Fruit fly (Drosophila melanogaster) whole organism, embryonic: ENCODE results near the gene CG13247.

Experiments
- Asciz ChIP-seq: fragments of 200-800 bp; sonication (Bioruptor generic); optimal IDR thresholded peaks from 2 replicates; lab custom pipeline; 2017; ENCODE audit warnings: missing biosample characterization, mild to moderate bottlenecking, missing genetic modification characterization, missing genetic modification reagents
- Blimp-1 ChIP-seq: fragments of 200-800 bp; sonication (Bioruptor generic); optimal IDR thresholded peaks from 3 replicates; lab custom pipeline; 2018; ENCODE audit warnings: missing biosample characterization, missing genetic modification characterization, mild to moderate bottlenecking, moderate library complexity, missing genetic modification reagents
- CG10147 ChIP-seq: fragments of 200-800 bp; sonication (Bioruptor generic); optimal IDR thresholded peaks from 2 replicates; lab custom pipeline; 2019; ENCODE audit warnings: missing biosample characterization, mild to moderate bottlenecking, missing genetic modification characterization, moderate library complexity
- CG13123 ChIP-seq: fragments of 200-800 bp; sonication (Bioruptor generic); optimal IDR thresholded peaks from 2 replicates; lab custom pipeline; 2016; ENCODE audit warnings: missing biosample characterization, missing genetic modification characterization
- CG15479 ChIP-seq: fragments of 200-800 bp; sonication (Bioruptor generic); optimal IDR thresholded peaks from 3 replicates; lab custom pipeline; 2019; ENCODE audit warnings: missing biosample characterization, mild to moderate bottlenecking, missing genetic modification characterization, moderate library complexity
- CG2199 ChIP-seq: fragments of 200-800 bp; sonication (Bioruptor generic); IDR thresholded peaks from 3 replicates; pipeline ENCODE4 v1.3.6; 2022; ENCODE audit warnings: missing biosample characterization, missing genetic modification characterization
- CG32767 ChIP-seq: fragments of 200-800 bp; sonication (Bioruptor generic); IDR thresholded peaks from 2 replicates; pipeline ENCODE4 v1.3.6; 2022; ENCODE audit warnings: missing biosample characterization, missing genetic modification characterization
- CG42726 ChIP-seq: fragments of 200-800 bp; sonication (Bioruptor generic); IDR thresholded peaks from 2 replicates; pipeline ENCODE4 v1.3.6; 2022; ENCODE audit warnings: missing biosample characterization, missing genetic modification characterization; ENCODE audit not compliant: partially characterized antibody
- CG4360 ChIP-seq: fragments of 200-800 bp; sonication (Bioruptor generic); IDR thresholded peaks from 2 replicates; pipeline ENCODE4 v1.3.6; 2022; ENCODE audit warnings: missing biosample characterization, missing genetic modification characterization
- CG5180 ChIP-seq: fragments of 200-800 bp; sonication (Bioruptor generic); optimal IDR thresholded peaks from 3 replicates; lab custom pipeline; 2017; ENCODE audit warnings: missing biosample characterization, missing genetic modification characterization, mild to moderate bottlenecking, moderate library complexity, missing genetic modification reagents
- CG7357 ChIP-seq: fragments of 200-800 bp; sonication (Bioruptor generic); IDR thresholded peaks from 3 replicates; pipeline ENCODE4 v1.3.6; 2022; ENCODE audit warnings: missing biosample characterization, missing genetic modification characterization
- CG7928 ChIP-seq: fragments of 200-800 bp; sonication (Bioruptor generic); optimal IDR thresholded peaks from 2 replicates; lab custom pipeline; 2017; ENCODE audit warnings: missing biosample characterization, mild to moderate bottlenecking, missing genetic modification characterization
- CG8478 ChIP-seq: fragments of >200 bp; optimal IDR thresholded peaks from 2 replicates; lab custom pipeline; 2018
- CG9609 ChIP-seq: fragments of 200-800 bp; sonication (Bioruptor generic); optimal IDR thresholded peaks from 3 replicates; lab custom pipeline; 2016; ENCODE audit warnings: missing biosample characterization, missing genetic modification characterization
- CkIIα-i1 ChIP-seq: fragments of 200-800 bp; sonication (Bioruptor generic); IDR thresholded peaks from 2 replicates; pipeline ENCODE4 v1.3.6; 2022; ENCODE audit warnings: missing biosample characterization, missing genetic modification characterization
- Dip2 ChIP-seq: fragments of 200-800 bp; sonication (Bioruptor generic); IDR thresholded peaks from 2 replicates; pipeline ENCODE4 v1.3.6; 2022; ENCODE audit warnings: missing biosample characterization, missing genetic modification characterization
- E2f2 ChIP-seq: fragments of 200-800 bp; sonication (Bioruptor generic); IDR thresholded peaks from 2 replicates; pipeline ENCODE4 v1.3.6; 2022; ENCODE audit warnings: missing biosample characterization, missing genetic modification characterization
- ERR ChIP-seq: fragments of 200-800 bp; sonication (Bioruptor generic); optimal IDR thresholded peaks from 2 replicates; lab custom pipeline; 2016; ENCODE audit warnings: missing biosample characterization, missing genetic modification characterization
- HLHmδ ChIP-seq: fragments of 200-800 bp; sonication (Bioruptor generic); optimal IDR thresholded peaks from 2 replicates; lab custom pipeline; 2018; ENCODE audit warnings: missing biosample characterization, mild to moderate bottlenecking, missing genetic modification characterization, moderate library complexity
- Med ChIP-seq: fragments of 200-800 bp; sonication (Bioruptor generic); peaks from one replicate; lab custom pipeline; 2016; ENCODE audit warnings: missing biosample characterization, missing genetic modification characterization, mild to moderate bottlenecking, inconsistent platforms, moderate library complexity
- NK7.1 ChIP-seq: fragments of 200-800 bp; sonication (Bioruptor generic); optimal IDR thresholded peaks from 3 replicates; lab custom pipeline; 2016; ENCODE audit warnings: missing biosample characterization, missing genetic modification characterization
- Opbp ChIP-seq: fragments of 200-800 bp; sonication (Bioruptor generic); IDR thresholded peaks from 3 replicates; pipeline ENCODE4 v1.3.6; 2022; ENCODE audit warnings: missing biosample characterization, missing genetic modification characterization; ENCODE audit not compliant: partially characterized antibody
- ac ChIP-seq: fragments of 200-800 bp; sonication (Bioruptor generic); optimal IDR thresholded peaks from 3 replicates; lab custom pipeline; 2017; ENCODE audit warnings: missing biosample characterization, mild to moderate bottlenecking, missing genetic modification characterization
- az2 ChIP-seq: fragments of 200-800 bp; sonication (Bioruptor generic); optimal IDR thresholded peaks from 3 replicates; lab custom pipeline; 2016; ENCODE audit warnings: missing biosample characterization, missing genetic modification characterization
- btn ChIP-seq: fragments of 200-800 bp; sonication (Bioruptor generic); optimal IDR thresholded peaks from 2 replicates; lab custom pipeline; 2016; ENCODE audit warnings: missing biosample characterization, missing genetic modification characterization
- ci ChIP-seq: fragments of 200-800 bp; sonication (Bioruptor generic); IDR thresholded peaks from 3 replicates; pipeline ENCODE4 v1.3.6; 2022; ENCODE audit warnings: missing biosample characterization, missing genetic modification characterization
- corto ChIP-seq: fragments of 200-800 bp; sonication (Bioruptor generic); optimal IDR thresholded peaks from 2 replicates; lab custom pipeline; 2016; ENCODE audit warnings: missing biosample characterization, mild to moderate bottlenecking, missing genetic modification characterization, moderate library complexity
- emc ChIP-seq: fragments of 200-800 bp; sonication (Bioruptor generic); optimal IDR thresholded peaks from 2 replicates; lab custom pipeline; 2016; ENCODE audit warnings: missing biosample characterization, missing genetic modification characterization
- ham ChIP-seq: fragments of 200-800 bp; sonication (Bioruptor generic); IDR thresholded peaks from 2 replicates; pipeline ENCODE4 v1.3.6; 2022; ENCODE audit warnings: missing biosample characterization, missing genetic modification characterization
- hbn ChIP-seq: fragments of 200-800 bp; sonication (Bioruptor generic); IDR thresholded peaks from 2 replicates; pipeline ENCODE4 v1.3.6; 2022; ENCODE audit warnings: missing biosample characterization, missing genetic modification characterization; ENCODE audit not compliant: partially characterized antibody
- ken ChIP-seq: fragments of 200-800 bp; sonication (Bioruptor generic); IDR thresholded peaks from 3 replicates; pipeline ENCODE4 v1.3.6; 2022; ENCODE audit warnings: missing biosample characterization, missing genetic modification characterization
- lov ChIP-seq, 2 experiments: fragments of 200-800 bp in 1 of 2; fragments of >200 bp in 1 of 2; sonication (Bioruptor generic) in 1 of 2; IDR thresholded peaks in 1 of 2; optimal IDR thresholded peaks in 1 of 2; 2 replicates in 1 of 2; 3 replicates in 1 of 2; pipeline versions ENCODE4 v1.3.6 to Lab custom; 2017 to 2022; ENCODE audit warnings: missing biosample characterization in 1 of 2, missing genetic modification characterization in 1 of 2
- mam ChIP-seq: fragments of 200-800 bp; sonication (Bioruptor generic); optimal IDR thresholded peaks from 3 replicates; lab custom pipeline; 2016; ENCODE audit warnings: missing biosample characterization, missing genetic modification characterization
- nerfin-1 ChIP-seq: fragments of 200-800 bp; sonication (Bioruptor generic); optimal IDR thresholded peaks from 3 replicates; lab custom pipeline; 2019; ENCODE audit warnings: missing biosample characterization, mild to moderate bottlenecking, missing genetic modification characterization, moderate library complexity
- onecut ChIP-seq: fragments of 200-800 bp; sonication (Bioruptor generic); IDR thresholded peaks from 2 replicates; pipeline ENCODE4 v1.3.6; 2022; ENCODE audit warnings: missing biosample characterization, missing genetic modification characterization
- pho ChIP-seq: fragments of 200-800 bp; sonication (Bioruptor generic); optimal IDR thresholded peaks from 2 replicates; lab custom pipeline; 2016; ENCODE audit warnings: missing biosample characterization, missing genetic modification characterization
- pita ChIP-seq: fragments of 200-800 bp; sonication (Bioruptor generic); optimal IDR thresholded peaks from 2 replicates; lab custom pipeline; 2017; ENCODE audit warnings: missing biosample characterization, mild to moderate bottlenecking, missing genetic modification characterization
- pum ChIP-seq: fragments of 200-800 bp; sonication (Bioruptor generic); optimal IDR thresholded peaks from 2 replicates; lab custom pipeline; 2016; ENCODE audit warnings: missing biosample characterization, missing genetic modification characterization
- pzg ChIP-seq: fragments of 200-800 bp; sonication (Bioruptor generic); optimal IDR thresholded peaks from 3 replicates; lab custom pipeline; 2018; ENCODE audit warnings: missing biosample characterization, mild to moderate bottlenecking, missing genetic modification characterization, moderate library complexity
- rib ChIP-seq: fragments of 200-800 bp; sonication (Bioruptor generic); IDR thresholded peaks from 2 replicates; pipeline ENCODE4 v1.3.6; 2022; ENCODE audit warnings: missing biosample characterization, missing genetic modification characterization
- ro ChIP-seq: fragments of 200-800 bp; sonication (Bioruptor generic); IDR thresholded peaks from 2 replicates; pipeline ENCODE4 v1.3.6; 2022; ENCODE audit warnings: missing biosample characterization, missing genetic modification characterization
- seq ChIP-seq: fragments of 200-800 bp; sonication (Bioruptor generic); IDR thresholded peaks from 2 replicates; pipeline ENCODE4 v1.3.6; 2022; ENCODE audit warnings: missing biosample characterization, missing genetic modification characterization
- trem ChIP-seq: fragments of 200-800 bp; optimal IDR thresholded peaks from 3 replicates; lab custom pipeline; 2019; ENCODE audit warnings: missing biosample characterization, mild to moderate bottlenecking, missing genetic modification characterization, moderate library complexity
- twi ChIP-seq: fragments of 200-800 bp; optimal IDR thresholded peaks from 2 replicates; lab custom pipeline; 2019; ENCODE audit warnings: missing biosample characterization, mild to moderate bottlenecking, missing genetic modification characterization, moderate library complexity
- zen ChIP-seq: fragments of 200-800 bp; sonication (Bioruptor generic); optimal IDR thresholded peaks from 3 replicates; lab custom pipeline; 2018; ENCODE audit warnings: missing biosample characterization, mild to moderate bottlenecking, missing genetic modification characterization, moderate library complexity

The CG13247 gene

DNA sequence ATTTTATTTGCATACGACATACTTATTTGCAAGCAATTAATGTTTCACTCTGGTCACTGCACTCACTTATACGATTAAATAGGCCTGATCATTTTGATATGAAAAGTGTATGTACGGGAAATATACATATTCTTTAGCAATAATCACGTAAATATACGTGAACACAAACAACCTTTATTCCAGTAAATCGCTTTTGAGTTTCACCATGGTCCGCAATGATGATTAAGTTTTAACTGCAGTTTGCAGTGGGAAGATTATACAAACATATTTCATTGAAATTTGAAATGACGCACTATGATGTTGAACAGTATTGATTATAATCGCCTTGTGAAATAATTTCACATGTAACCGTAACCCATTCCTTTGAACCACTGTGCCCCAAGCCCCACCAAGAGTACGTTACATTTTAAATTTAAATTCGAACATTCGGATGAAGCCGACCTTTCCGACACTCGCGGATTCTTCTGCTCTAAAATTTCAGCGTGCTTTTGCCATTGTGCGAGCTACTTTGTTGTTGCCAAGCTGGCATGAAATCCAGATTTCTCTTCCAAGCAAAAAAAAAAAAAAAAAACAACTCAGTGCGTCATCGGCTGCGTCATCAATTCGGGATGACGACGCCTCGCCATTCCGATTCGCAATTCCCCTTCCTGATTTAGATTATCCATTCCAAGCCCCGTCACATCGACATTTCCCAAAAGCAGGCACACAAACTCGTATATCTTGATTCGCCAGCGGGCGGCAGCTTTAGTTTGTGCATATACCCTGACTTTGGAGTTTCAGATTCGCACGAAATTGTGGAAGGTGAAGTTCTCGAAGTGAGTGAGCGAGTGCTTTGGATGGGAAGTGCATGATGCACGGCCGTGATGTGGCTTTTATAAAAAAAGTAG, 33.6 kb downstream of the CG13247 start (continued):
- TF ChIP-seq pho (GFP tag; lab: Kevin White, UChicago): no peak
- no peak for TF ChIP-seq pita
- no peak for TF ChIP-seq btn (GFP tag; lab: Kevin White, UChicago)

DNA sequence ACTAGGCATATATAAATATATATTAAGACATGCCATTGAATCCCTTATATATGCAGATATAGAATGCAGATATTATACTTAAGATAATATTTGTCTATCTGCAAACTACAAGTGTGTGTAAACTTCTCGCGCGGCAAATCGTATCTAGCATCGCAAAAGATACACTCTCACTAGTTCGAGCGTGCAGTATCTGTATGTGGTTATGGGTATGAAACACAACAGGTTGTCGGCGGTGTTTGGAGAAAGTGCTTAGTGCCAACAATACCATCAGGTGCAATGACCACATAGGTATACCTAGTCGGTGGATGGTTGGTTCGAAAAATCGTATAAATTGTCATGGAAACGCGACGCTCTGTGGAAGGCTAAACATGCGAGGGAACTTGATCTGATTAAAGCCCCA, 34.4 kb downstream of the CG13247 start:
- TF ChIP-seq emc (GFP tag; lab: Kevin White, UChicago) (no peak), HLHmδ (GFP tag; lab: Kevin White, UChicago) (peak; percentile 5), CG2199 (GFP tag; lab: Robert Waterston, UW) (peak; percentile 69; the same call in 1 of the 3 replicates), trem (tag; lab: Kevin White, UChicago) (no peak), ci (peak; percentile 9; the same call in 1 of the 3 replicates), Med (GFP tag; lab: Kevin White, UChicago) (peak; percentile 20), Blimp-1 (GFP tag; lab: Kevin White, UChicago) (peak; percentile 93), Asciz (GFP tag; lab: Kevin White, UChicago) (no peak), ken (GFP tag; lab: Robert Waterston, UW) (0 out of 3 replicates have a peak, but pooled peaks have one; percentile 22), CG15479 (GFP tag; lab: Kevin White, UChicago) (peak; percentile 21), NK7.1 (GFP tag; lab: Kevin White, UChicago) (no peak), E2f2 (no peak)
- TF ChIP-seq, all 482 proteins: peak for 7

DNA sequence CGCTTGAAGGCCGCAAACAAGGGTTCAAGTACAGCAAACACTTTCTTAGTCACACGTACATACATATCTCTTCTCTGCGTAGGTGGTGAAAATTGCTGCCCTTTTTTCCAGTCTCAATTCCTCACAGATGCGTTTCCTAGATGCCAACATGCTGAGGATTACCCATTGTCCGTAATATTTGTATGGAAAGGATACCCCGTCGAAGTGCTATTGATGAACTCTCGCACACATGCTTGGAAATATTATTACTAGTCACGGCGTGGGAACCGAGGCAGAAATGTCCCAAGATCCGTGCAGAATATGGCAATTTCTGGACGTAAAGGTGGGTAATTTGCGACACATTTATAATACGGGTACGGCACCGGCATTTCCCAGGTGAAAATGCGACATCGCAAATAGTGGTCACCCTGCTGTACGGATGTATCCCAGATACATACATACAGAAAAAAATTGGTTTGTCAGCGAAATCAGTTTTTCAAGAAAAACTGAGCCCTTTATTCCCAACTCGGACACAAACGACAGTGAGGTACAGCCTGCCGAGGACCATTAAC, 35.3 kb downstream of the CG13247 start:
- no peak for TF ChIP-seq CkIIα-i1
- no peak for TF ChIP-seq lov (optimal IDR thresholded peaks at IDR 0.05; lab: Kevin White, UChicago)
- no peak for TF ChIP-seq lov (GFP tag; IDR thresholded peaks at IDR 0.05; lab: Robert Waterston, UW)
- TF ChIP-seq CG7357 (GFP tag; lab: Robert Waterston, UW): no peak
- no peak for TF ChIP-seq CG9609 (GFP tag; lab: Kevin White, UChicago)
- TF ChIP-seq ham (GFP tag; lab: Robert Waterston, UW): no peak
- TF ChIP-seq hbn (GFP tag; lab: Robert Waterston, UW): no peak
- TF ChIP-seq nerfin-1: peak; percentile 8
- no peak for TF ChIP-seq CG8478 (lab: Kevin White, UChicago)
- no peak for TF ChIP-seq corto (GFP tag; lab: Kevin White, UChicago)
- no peak for TF ChIP-seq Dip2 (GFP tag; lab: Robert Waterston, UW)
- TF ChIP-seq pum: no peak
- peak; percentile 13 for TF ChIP-seq ac
- TF ChIP-seq onecut: no peak
- peak; percentile 19; the same call in 1 of the 3 replicates for TF ChIP-seq CG2199 (GFP tag; lab: Robert Waterston, UW)
- peak; percentile 92 for TF ChIP-seq twi (tag; lab: Kevin White, UChicago)
- TF ChIP-seq seq (GFP tag; lab: Robert Waterston, UW): 0 out of 2 replicates have a peak, but pooled peaks have one; percentile 6
- peak; percentile 47 for TF ChIP-seq zen (tag; lab: Kevin White, UChicago)
- TF ChIP-seq CG7928 (GFP tag; lab: Kevin White, UChicago): no peak
- no peak for TF ChIP-seq ERR (GFP tag; lab: Kevin White, UChicago)
- no peak for TF ChIP-seq Opbp (GFP tag; lab: Robert Waterston, UW)
- 0 out of 2 replicates have a peak, but pooled peaks have one; percentile 15 for TF ChIP-seq CG32767 (GFP tag; lab: Robert Waterston, UW)
- TF ChIP-seq CG15479 (GFP tag; lab: Kevin White, UChicago): no peak
- no peak for TF ChIP-seq CG10147 (GFP tag; lab: Kevin White, UChicago)
- TF ChIP-seq rib (GFP tag; lab: Robert Waterston, UW): 0 out of 2 replicates have a peak, but pooled peaks have one; percentile 12
- no peak for TF ChIP-seq CG13123 (GFP tag; lab: Kevin White, UChicago)
- no peak for TF ChIP-seq CG5180 (GFP tag; lab: Kevin White, UChicago)
- TF ChIP-seq mam (GFP tag; lab: Kevin White, UChicago): no peak
- TF ChIP-seq pzg: no peak
- no peak for TF ChIP-seq CG4360 (GFP tag; lab: Robert Waterston, UW)
- TF ChIP-seq az2 (GFP tag; lab: Kevin White, UChicago): no peak
- TF ChIP-seq CG42726 (GFP tag; lab: Robert Waterston, UW): peak; percentile 22; the same call in 1 of the 2 replicates
- TF ChIP-seq ro (GFP tag; lab: Robert Waterston, UW): no peak
